Fruit fly (Drosophila melanogaster): ENCODE results near the gene Bcs1.

DNA sequence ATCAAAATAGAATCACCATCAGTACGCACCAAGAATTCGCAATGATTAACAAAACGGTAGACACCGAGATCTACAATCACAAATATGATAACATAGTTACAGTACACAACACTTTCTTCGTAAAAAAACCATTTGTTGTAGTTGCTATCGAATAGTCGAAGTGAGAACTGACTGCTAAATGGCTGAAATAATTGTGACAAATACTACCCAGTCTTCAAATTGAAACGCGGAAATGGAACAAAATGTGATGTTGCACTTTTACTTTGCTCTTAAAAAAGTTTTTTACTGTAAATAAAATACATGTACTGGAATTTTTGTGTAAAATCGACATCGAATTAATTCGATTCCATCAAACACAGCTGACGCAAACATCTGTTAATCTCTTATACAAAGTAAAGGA is 9.1 kb downstream of the Bcs1 start, which contains the start of gene ova:
- TF ChIP-seq CG8478 (optimal IDR thresholded peaks at IDR 0.05), result no peak
- TF ChIP-seq CTCF (optimal IDR thresholded peaks at IDR 0.05), result no peak
